Fruit fly (Drosophila melanogaster): Measurements from ENCODE around the gene Lamtor5.

dm6 chrX:1822281-1822680 lies 36.5 kb downstream of the Lamtor5 start, which contains the start of gene CG14811:
- no peak for TF ChIP-seq EcR (GFP tag; optimal IDR thresholded peaks at IDR 0.05)
- no peak for TF ChIP-seq Dll (optimal IDR thresholded peaks at IDR 0.05)
- no peak for TF ChIP-seq usp (GFP tag; optimal IDR thresholded peaks at IDR 0.05)
- TF ChIP-seq pan (optimal IDR thresholded peaks at IDR 0.05) = no peak
- TF ChIP-seq psq (optimal IDR thresholded peaks at IDR 0.05) = no peak

All from whole organism.